Worm (Caenorhabditis elegans): ENCODE results near the gene clec-232.

DNA sequence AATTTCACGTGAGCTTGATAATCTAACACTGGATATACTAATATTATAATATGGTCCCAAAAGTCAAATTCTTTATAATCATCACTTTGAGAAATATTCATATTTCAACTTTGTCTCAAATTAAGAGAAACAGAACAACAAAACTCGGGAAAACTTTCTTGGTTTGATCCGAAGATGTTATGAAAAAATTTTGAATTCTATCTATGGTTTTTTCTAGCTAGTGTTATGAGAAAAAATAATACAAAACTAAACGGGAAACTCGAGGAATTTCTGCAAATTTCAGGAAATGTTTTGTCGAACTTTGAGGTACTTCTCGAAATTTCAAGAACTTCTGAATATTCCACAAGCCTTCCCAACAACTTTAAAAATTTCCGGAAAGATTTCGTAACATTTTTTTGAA lies 25.0 kb upstream of the clec-232 start, which contains the start of gene srw-59:
- TF ChIP-seq him-1 (tag; optimal IDR thresholded peaks at IDR 0.05) = no peak
- no peak for TF ChIP-seq dao-5 (tag; optimal IDR thresholded peaks at IDR 0.05)
